Worm (Caenorhabditis elegans): ENCODE results near the gene srg-15.

The srg-15 gene

ce11 chrII:8730960-8731693 lies 20.9 kb upstream of the srg-15 start:
- TF ChIP-seq elt-3 (tag; optimal IDR thresholded peaks at IDR 0.05) = no peak
- no peak for TF ChIP-seq bed-3 (GFP tag; optimal IDR thresholded peaks at IDR 0.05)
- no peak for TF ChIP-seq ceh-39 (tag; optimal IDR thresholded peaks at IDR 0.05)
- TF ChIP-seq nhr-28 (tag; optimal IDR thresholded peaks at IDR 0.05) = no peak
- TF ChIP-seq pha-4 (tag; optimal IDR thresholded peaks at IDR 0.05) = peak; percentile 86
- TF ChIP-seq ztf-11 (tag; optimal IDR thresholded peaks at IDR 0.05) = no peak
- peak; percentile 83 for TF ChIP-seq zip-8 (tag; optimal IDR thresholded peaks at IDR 0.05)
- no peak for TF ChIP-seq hlh-1 (tag; optimal IDR thresholded peaks at IDR 0.05)
- TF ChIP-seq nhr-76 (tag; optimal IDR thresholded peaks at IDR 0.05) = no peak
- TF ChIP-seq lin-13 (tag; optimal IDR thresholded peaks at IDR 0.05) = no peak

DNA sequence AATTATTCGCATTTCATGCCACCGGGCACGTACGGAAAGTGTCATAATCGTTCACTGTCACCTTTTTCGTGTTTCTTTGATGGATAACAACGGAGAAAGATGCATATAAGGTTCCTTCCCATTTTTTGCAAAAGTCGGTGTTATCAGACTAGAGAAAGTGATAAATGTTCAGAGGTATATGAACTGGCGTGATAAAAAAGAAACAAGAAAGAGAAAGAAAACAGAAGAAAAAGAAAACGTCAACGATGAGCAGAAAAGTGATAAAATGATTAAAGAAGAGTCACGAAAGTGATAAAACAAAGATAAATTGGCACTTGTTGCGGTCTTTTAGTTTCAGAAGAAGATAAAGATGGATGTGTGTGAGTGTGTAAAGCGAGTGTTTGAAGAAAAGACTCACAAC lies 20.1 kb upstream of the srg-15 start:
- TF ChIP-seq sem-2 (GFP tag; optimal IDR thresholded peaks at IDR 0.05) = no peak
- TF ChIP-seq lsy-2 (tag; optimal IDR thresholded peaks at IDR 0.05) = no peak
- no peak for TF ChIP-seq cnd-1 (tag; optimal IDR thresholded peaks at IDR 0.05)
- TF ChIP-seq elt-1 (tag; optimal IDR thresholded peaks at IDR 0.05; ENCODE audit: borderline replicate concordance, insufficient read depth) = no peak
- no peak for TF ChIP-seq hlh-1 (tag; optimal IDR thresholded peaks at IDR 0.05)
- no peak for TF ChIP-seq ztf-11 (tag; optimal IDR thresholded peaks at IDR 0.05)
- TF ChIP-seq ceh-43 (GFP tag; optimal IDR thresholded peaks at IDR 0.05) = no peak

ce11 chrII:8726700-8727099 lies 16.5 kb upstream of the srg-15 start, which contains the start of gene T01B7.9:
Gene T01B7.9 (minus strand): TSS chrII:8726800.
- TF ChIP-seq lin-13 (tag; optimal IDR thresholded peaks at IDR 0.05) = no peak
- TF ChIP-seq snpc-4 (tag; optimal IDR thresholded peaks at IDR 0.05) = no peak
- TF ChIP-seq nhr-237 (tag; optimal IDR thresholded peaks at IDR 0.05) = no peak
- TF ChIP-seq nhr-76 (tag; optimal IDR thresholded peaks at IDR 0.05) = no peak
- TF ChIP-seq ces-1 (GFP tag; optimal IDR thresholded peaks at IDR 0.05) = no peak

DNA sequence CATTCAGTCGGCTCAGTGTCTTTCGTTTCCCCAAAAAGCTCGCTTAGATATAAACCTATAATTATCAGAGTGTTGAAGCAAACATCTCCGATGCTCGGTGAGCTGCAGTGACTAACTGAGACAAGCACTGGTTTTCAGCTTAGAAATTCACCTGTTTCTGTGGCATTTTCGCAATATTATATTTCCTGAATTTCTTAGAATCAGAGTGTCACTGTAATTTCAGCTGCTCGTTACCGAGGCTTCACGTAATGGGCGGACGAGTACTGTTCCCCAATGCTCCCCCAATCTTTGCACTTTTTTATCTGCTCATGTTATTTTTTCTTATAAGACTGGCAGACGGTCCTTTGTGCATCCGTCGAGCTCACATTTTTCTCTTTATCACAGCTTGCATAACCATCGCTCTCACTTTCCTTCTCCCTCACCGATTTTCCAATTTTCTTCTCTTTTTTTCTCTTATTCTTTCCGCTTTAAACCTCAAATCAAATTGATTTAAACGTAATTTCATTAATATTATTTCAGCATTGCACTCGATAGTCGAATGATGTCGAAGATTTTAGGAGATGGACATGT lies 11.8 kb upstream of the srg-15 start, which contains the start of gene trcs-2:
trcs-2 (plus strand) TSS at position 520 of the 570 bp plus-strand sequence.
- TF ChIP-seq M03D4.4 (tag; optimal IDR thresholded peaks at IDR 0.05) = no peak
- TF ChIP-seq mab-5 (tag; optimal IDR thresholded peaks at IDR 0.05) = no peak
- no peak for TF ChIP-seq lsy-2 (tag; optimal IDR thresholded peaks at IDR 0.05)
- no peak for TF ChIP-seq unc-120 (tag; optimal IDR thresholded peaks at IDR 0.05; ENCODE audit: poor library complexity, severe bottlenecking)
- no peak for TF ChIP-seq zip-8 (tag; optimal IDR thresholded peaks at IDR 0.05)
- no peak for TF ChIP-seq nhr-237 (tag; optimal IDR thresholded peaks at IDR 0.05)
- TF ChIP-seq ceh-83 (GFP tag; optimal IDR thresholded peaks at IDR 0.05) = no peak
- no peak for TF ChIP-seq ceh-43 (GFP tag; optimal IDR thresholded peaks at IDR 0.05)
- no peak for TF ChIP-seq elt-1 (tag; optimal IDR thresholded peaks at IDR 0.05; ENCODE audit: borderline replicate concordance, insufficient read depth)

DNA sequence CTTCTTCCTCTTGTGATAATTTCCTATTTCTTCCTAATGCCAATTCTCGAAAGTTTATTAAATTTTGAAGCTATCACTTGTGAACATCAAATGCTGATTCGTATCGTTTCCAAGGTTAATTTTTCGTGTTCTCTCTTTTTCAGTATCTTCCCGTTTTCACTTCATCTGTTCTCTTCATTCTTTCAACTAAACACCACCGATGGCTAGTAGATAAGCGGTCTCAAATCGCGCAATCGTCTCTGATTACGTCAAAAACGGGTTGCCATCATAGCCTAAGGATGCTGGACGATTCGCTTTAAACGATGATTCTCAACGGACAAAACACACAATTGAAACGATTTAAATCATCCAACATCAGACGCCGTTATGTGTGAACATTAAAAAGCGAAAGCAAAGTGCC lies 7.4 kb upstream of the srg-15 start:
- TF ChIP-seq mab-5 (tag; optimal IDR thresholded peaks at IDR 0.05) = no peak
- TF ChIP-seq elt-1 (tag; optimal IDR thresholded peaks at IDR 0.05; ENCODE audit: borderline replicate concordance, insufficient read depth) = peak; percentile 64
- TF ChIP-seq nhr-28 (tag; optimal IDR thresholded peaks at IDR 0.05) = no peak

- TF ChIP-seq M03D4.4 (tag; optimal IDR thresholded peaks at IDR 0.05) = peak; percentile 43
- TF ChIP-seq snpc-4 (tag; optimal IDR thresholded peaks at IDR 0.05) = no peak
- TF ChIP-seq lsy-2 (tag; optimal IDR thresholded peaks at IDR 0.05) = peak; percentile 49
- peak; percentile 17 for TF ChIP-seq hlh-1 (tag; optimal IDR thresholded peaks at IDR 0.05)
- peak; percentile 62 for TF ChIP-seq ces-1 (GFP tag; optimal IDR thresholded peaks at IDR 0.05)
- TF ChIP-seq ham-2 (GFP tag; optimal IDR thresholded peaks at IDR 0.05) = peak; percentile 34
- TF ChIP-seq mab-5 (tag; optimal IDR thresholded peaks at IDR 0.05) = no peak
- TF ChIP-seq ztf-11 (tag; optimal IDR thresholded peaks at IDR 0.05) = no peak
- TF ChIP-seq sptf-1 (tag; optimal IDR thresholded peaks at IDR 0.05) = no peak
- TF ChIP-seq pha-4 (tag; optimal IDR thresholded peaks at IDR 0.05) = no peak
- TF ChIP-seq sem-2 (GFP tag; optimal IDR thresholded peaks at IDR 0.05) = no peak
- TF ChIP-seq bed-3 (GFP tag; optimal IDR thresholded peaks at IDR 0.05) = no peak
- TF ChIP-seq cnd-1 (tag; optimal IDR thresholded peaks at IDR 0.05) = peak; percentile 31
- TF ChIP-seq nhr-12 (tag; optimal IDR thresholded peaks at IDR 0.05) = no peak
- TF ChIP-seq zip-8 (tag; optimal IDR thresholded peaks at IDR 0.05) = no peak
- TF ChIP-seq ceh-83 (GFP tag; optimal IDR thresholded peaks at IDR 0.05) = no peak
- no peak for TF ChIP-seq unc-62 (GFP tag; optimal IDR thresholded peaks at IDR 0.05)
- TF ChIP-seq nhr-237 (tag; optimal IDR thresholded peaks at IDR 0.05) = no peak
- TF ChIP-seq lin-32 (GFP tag; optimal IDR thresholded peaks at IDR 0.05) = no peak
- no peak for TF ChIP-seq blmp-1 (tag; optimal IDR thresholded peaks at IDR 0.05)
- TF ChIP-seq ceh-39 (tag; optimal IDR thresholded peaks at IDR 0.05) = no peak
- TF ChIP-seq nhr-28 (tag; optimal IDR thresholded peaks at IDR 0.05) = no peak
- TF ChIP-seq unc-120 (tag; optimal IDR thresholded peaks at IDR 0.05; ENCODE audit: poor library complexity, severe bottlenecking) = peak; percentile 34
- TF ChIP-seq drap-1 (GFP tag; optimal IDR thresholded peaks at IDR 0.05) = no peak
- no peak for TF ChIP-seq nhr-2 (tag; optimal IDR thresholded peaks at IDR 0.05)
- peak; percentile 47 for TF ChIP-seq elt-1 (tag; optimal IDR thresholded peaks at IDR 0.05; ENCODE audit: borderline replicate concordance, insufficient read depth)
- peak; percentile 48 for TF ChIP-seq ceh-43 (GFP tag; optimal IDR thresholded peaks at IDR 0.05)
- TF ChIP-seq tbx-8 (GFP tag; optimal IDR thresholded peaks at IDR 0.05) = no peak
- no peak for TF ChIP-seq mls-2 (tag; optimal IDR thresholded peaks at IDR 0.05)
- no peak for TF ChIP-seq lin-13 (tag; optimal IDR thresholded peaks at IDR 0.05)
- TF ChIP-seq nhr-76 (tag; optimal IDR thresholded peaks at IDR 0.05) = no peak
These were observed 6.1 kb upstream of the srg-15 start, which contains the start of the genes cyn-11 and T01B7.5 for ce11 chrII:8716231-8716878. Gene cyn-11 (minus strand): TSS chrII:8716281. Gene T01B7.5 (plus strand): TSS chrII:8716828.

Data from whole organism, mixed stage, embryonic.